Worm (Caenorhabditis elegans) whole organism, L4 larva: ENCODE data around the gene F28A10.5.

ENCODE experiments used
- ama-1 ChIP-seq: fragments of 150-350 bp; optimal IDR thresholded peaks from 2 replicates; lab custom pipeline; 2014; ENCODE audit warnings: inconsistent platforms, mixed read lengths
- daf-19 ChIP-seq: fragments of 200-800 bp; sonication (Bioruptor generic); conservative IDR thresholded peaks from 2 replicates; pipeline ENCODE4 v1.3.6; 2022; ENCODE audit warnings: missing genetic modification characterization, missing compliant biosample characterization
- hlh-11 ChIP-seq: fragments of 200-800 bp; sonication (Bioruptor generic); optimal IDR thresholded peaks from 2 replicates; lab custom pipeline; 2018; ENCODE audit warnings: mild to moderate bottlenecking, missing genetic modification characterization, missing compliant biosample characterization
- hmg-1.1 ChIP-seq: fragments of 200-800 bp; sonication (Bioruptor generic); IDR thresholded peaks from 2 replicates; pipeline ENCODE4 v1.3.6; 2022; ENCODE audit warnings: missing genetic modification reagents, missing genetic modification characterization, missing compliant biosample characterization
- jun-1 ChIP-seq: fragments of 150-350 bp; optimal IDR thresholded peaks from 2 replicates; lab custom pipeline; 2014; ENCODE audit warnings: missing biosample characterization, missing genetic modification reagents, missing genetic modification characterization
- lin-13 ChIP-seq: fragments of 150-350 bp; optimal IDR thresholded peaks from 2 replicates; lab custom pipeline; 2014; ENCODE audit warnings: missing biosample characterization, missing genetic modification reagents, missing genetic modification characterization
- nhr-48 ChIP-seq: sonication (generic microtip); optimal IDR thresholded peaks from 2 replicates; lab custom pipeline; 2016; ENCODE audit warnings: mild to moderate bottlenecking, missing genetic modification characterization, missing compliant biosample characterization
- unc-130 ChIP-seq: sonication (generic microtip); optimal IDR thresholded peaks from 2 replicates; lab custom pipeline; 2016; ENCODE audit warnings: missing genetic modification reagents, missing genetic modification characterization, missing compliant biosample characterization
- zfp-2 ChIP-seq: sonication (generic microtip); optimal IDR thresholded peaks from 2 replicates; lab custom pipeline; 2016; ENCODE audit warnings: mild to moderate bottlenecking, missing genetic modification characterization, missing compliant biosample characterization

- no peak for TF ChIP-seq lin-13
- TF ChIP-seq nhr-48 (tag; lab: Kevin White, UChicago) = no peak
- no peak for TF ChIP-seq unc-130
- TF ChIP-seq zfp-2 (tag; lab: Kevin White, UChicago) = no peak
- TF ChIP-seq jun-1 (tag; lab: Kevin White, UChicago) = no peak
- no peak for TF ChIP-seq ama-1 (lab: Kevin White, UChicago)
- TF ChIP-seq daf-19 (GFP tag; lab: Robert Waterston, UW) = no peak
- TF ChIP-seq hlh-11 (tag; lab: Kevin White, UChicago) = no peak
- TF ChIP-seq hmg-1.1 = no peak
These were observed 24.9 kb downstream of the F28A10.5 start, which contains the start of gene F28A10.1 for ce11 chrII:825521-825920.
